Worm (Caenorhabditis elegans): ENCODE measurements around the gene T19C3.4.

DNA sequence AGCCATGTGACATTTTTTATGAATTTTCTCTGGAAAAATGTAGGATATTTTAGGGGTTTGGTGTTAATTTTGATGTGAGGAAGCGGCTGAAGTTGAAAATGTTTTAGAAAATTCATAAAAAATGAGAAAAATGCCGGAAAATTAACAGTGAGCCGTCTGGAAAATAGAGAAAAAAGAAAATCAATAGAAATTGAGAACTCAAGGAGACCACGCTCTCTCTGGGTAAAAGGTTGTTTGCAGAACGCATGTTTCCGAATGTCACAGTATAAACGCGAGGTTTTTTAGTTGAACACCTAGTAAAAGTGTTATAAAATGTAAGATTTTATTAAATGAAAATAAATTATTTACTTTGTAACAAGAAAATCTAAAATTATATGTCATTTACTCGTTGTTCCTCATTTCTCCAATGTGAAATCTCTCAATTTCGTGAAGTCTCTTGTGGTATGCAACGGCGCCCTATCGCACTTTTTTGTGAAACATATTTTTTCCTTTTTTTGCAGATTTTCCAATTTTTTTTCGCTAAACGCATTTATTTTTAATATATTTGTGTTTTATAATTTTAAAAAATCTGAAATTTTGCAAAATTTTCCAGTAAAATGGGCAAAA, 20.2 kb upstream of the T19C3.4 start, which contains the start of the genes tag-266 and tag-267:
- no peak for TF ChIP-seq him-1 (tag; optimal IDR thresholded peaks at IDR 0.05)
- peak; percentile 76 for TF ChIP-seq W03F9.2 (tag; optimal IDR thresholded peaks at IDR 0.05)
- no peak for TF ChIP-seq dao-5 (tag; optimal IDR thresholded peaks at IDR 0.05)

Data from whole organism, L4/young adult.